Worm (Caenorhabditis elegans): Measurements from ENCODE around the gene gpa-11.
"Not testable (repeated sequence)": the region's sequence is repeated elsewhere in the genome, so short reads cannot be mapped to it uniquely, and the experiment has no call there.

- TF ChIP-seq unc-62 (GFP tag; optimal IDR thresholded peaks at IDR 0.05); lin-15B (tag; optimal IDR thresholded peaks at IDR 0.05); nhr-76 (tag; optimal IDR thresholded peaks at IDR 0.05); nhr-67 (tag; optimal IDR thresholded peaks at IDR 0.05); mdl-1 (tag; optimal IDR thresholded peaks at IDR 0.05); egl-27 (tag; optimal IDR thresholded peaks at IDR 0.05); pqm-1 (tag; optimal IDR thresholded peaks at IDR 0.05); nhr-28 (tag; optimal IDR thresholded peaks at IDR 0.05); nhr-237 (tag; optimal IDR thresholded peaks at IDR 0.05); nhr-25 (tag; optimal IDR thresholded peaks at IDR 0.05); unc-39 (tag; optimal IDR thresholded peaks at IDR 0.05); ama-1 (optimal IDR thresholded peaks at IDR 0.05): not testable (repeated sequence)
These were observed 44.4 kb upstream of the gpa-11 start for ce11 chrII:4202633-4203032.

Data from whole organism, L3 larva.